Worm (Caenorhabditis elegans): ENCODE results near the gene fbxb-49.

ce11 chrII:1525498-1525897 is 42.8 kb upstream of the fbxb-49 start, which contains the start of gene Y51H7BR.7:
- TF ChIP-seq ama-1 (optimal IDR thresholded peaks at IDR 0.05) (no peak), ets-7 (tag; optimal IDR thresholded peaks at IDR 0.05) (no peak), tra-4 (tag; optimal IDR thresholded peaks at IDR 0.05) (no peak), hmg-4 (GFP tag; optimal IDR thresholded peaks at IDR 0.05) (no peak), scrt-1 (GFP tag; IDR thresholded peaks at IDR 0.05) (no peak), tbx-11 (GFP tag; IDR thresholded peaks at IDR 0.05) (no peak), B0310.2 (tag; optimal IDR thresholded peaks at IDR 0.05) (no peak), F13C5.2 (tag; optimal IDR thresholded peaks at IDR 0.05) (no peak), tbx-37 (GFP tag; conservative IDR thresholded peaks at IDR 0.05) (no peak), flt-1 (GFP tag; IDR thresholded peaks at IDR 0.05) (no peak), hmbx-1 (tag; optimal IDR thresholded peaks at IDR 0.05) (no peak)
